Fruit fly (Drosophila melanogaster) whole organism, wandering third instar larva: Measurements from ENCODE around the gene Npc2g.

Experiments used
- CG9705 ChIP-seq: fragments of 200-800 bp; sonication (Bioruptor generic); optimal IDR thresholded peaks from 2 replicates; lab custom pipeline; 2018; ENCODE audit warnings: missing biosample characterization, mild to moderate bottlenecking, missing genetic modification characterization
- Hr78 ChIP-seq: fragments of >200 bp; optimal IDR thresholded peaks from 2 replicates; lab custom pipeline; 2017; ENCODE audit warnings: missing biosample characterization, missing genetic modification characterization
- Rel ChIP-seq, 2 experiments: fragments of 200-800 bp; sonication (Bioruptor generic) in 1 of 2; optimal IDR thresholded peaks; 2 replicates in 1 of 2; 3 replicates in 1 of 2; lab custom pipeline; 2016 to 2019; ENCODE audit warnings: mild to moderate bottlenecking in 2 of 2, missing biosample characterization in 2 of 2, missing genetic modification characterization in 2 of 2, moderate library complexity in 1 of 2
- dsf ChIP-seq: sonication (Bioruptor generic); optimal IDR thresholded peaks from 2 replicates; lab custom pipeline; 2016; ENCODE audit warnings: missing biosample characterization, missing genetic modification characterization, borderline replicate concordance
- ey ChIP-seq: fragments of 200-800 bp; sonication (Bioruptor generic); optimal IDR thresholded peaks from 2 replicates; lab custom pipeline; 2016; ENCODE audit warnings: missing biosample characterization, missing genetic modification characterization
- fru ChIP-seq: fragments of 200-800 bp; sonication (Bioruptor generic); optimal IDR thresholded peaks from 3 replicates; lab custom pipeline; 2016; ENCODE audit warnings: missing biosample characterization, mild to moderate bottlenecking, missing genetic modification characterization
- lola ChIP-seq: fragments of >200 bp; optimal IDR thresholded peaks from 2 replicates; lab custom pipeline; 2017; ENCODE audit warnings: missing biosample characterization, missing genetic modification characterization

dm6 chr3R:30741371-30741770 is 3.7 kb downstream of the Npc2g start:
- TF ChIP-seq ey (GFP tag; lab: Kevin White, UChicago) (no peak), fru (GFP tag; lab: Kevin White, UChicago) (no peak), lola (GFP tag; lab: Kevin White, UChicago) (no peak), CG9705 (no peak), dsf (GFP tag; lab: Kevin White, UChicago) (no peak), Rel (GFP tag; optimal IDR thresholded peaks at IDR 0.05; lab: Kevin White, UChicago) (no peak), Rel (tag; optimal IDR thresholded peaks at IDR 0.05; lab: Kevin White, UChicago) (no peak), Hr78 (no peak)
